Fruit fly (Drosophila melanogaster): ENCODE results near the gene Tpi.

The Tpi gene

dm6 chr3R:30164162-30164561 lies 29.8 kb upstream of the Tpi start (continued):
- TF ChIP-seq ken (GFP tag; IDR thresholded peaks at IDR 0.05) (0 out of 3 replicates have a peak, but pooled peaks have one; percentile 56), grau (tag; optimal IDR thresholded peaks at IDR 0.05) (peak; percentile 25), row (GFP tag; IDR thresholded peaks at IDR 0.05) (peak; percentile 54), dpn (GFP tag; optimal IDR thresholded peaks at IDR 0.05) (peak; percentile 5 to 35), CG10654 (GFP tag; optimal IDR thresholded peaks at IDR 0.05) (peak; percentile 4), oc (tag; optimal IDR thresholded peaks at IDR 0.05) (peak; percentile 80), sob (GFP tag; IDR thresholded peaks at IDR 0.05) (peak; percentile 48; the same call in 1 of the 2 replicates), CG10209 (GFP tag; optimal IDR thresholded peaks at IDR 0.05) (peak; percentile 7), cg (GFP tag; optimal IDR thresholded peaks at IDR 0.05) (no peak), ase (GFP tag; IDR thresholded peaks at IDR 0.05) (0 out of 3 replicates have a peak, but pooled peaks have one; percentile 46), Dip3 (GFP tag; optimal IDR thresholded peaks at IDR 0.05) (no peak), H2.0 (GFP tag; IDR thresholded peaks at IDR 0.05) (0 out of 2 replicates have a peak, but pooled peaks have one; percentile 30), CG1602 (GFP tag; optimal IDR thresholded peaks at IDR 0.05) (no peak), slbo (GFP tag; IDR thresholded peaks at IDR 0.05) (0 out of 2 replicates have a peak, but pooled peaks have one; percentile 9), ATbp (GFP tag; optimal IDR thresholded peaks at IDR 0.05) (peak; percentile 58), CG2712 (tag; optimal IDR thresholded peaks at IDR 0.05) (peak; percentile 42), E2f1 (GFP tag; IDR thresholded peaks at IDR 0.05) (peak; percentile 31; the same call in 1 of the 2 replicates), lmd (GFP tag; IDR thresholded peaks at IDR 0.05) (peak; percentile 41; the same call in 1 of the 2 replicates), wor (GFP tag; IDR thresholded peaks at IDR 0.05) (peak; percentile 50), br (optimal IDR thresholded peaks at IDR 0.05) (no peak), CG1024 (GFP tag; IDR thresholded peaks at IDR 0.05) (no peak), CoRest (tag; optimal IDR thresholded peaks at IDR 0.05) (no peak), Hr51 (GFP tag; optimal IDR thresholded peaks at IDR 0.05) (peak in 1 of 2 experiments; percentile 49), CG12219 (GFP tag; optimal IDR thresholded peaks at IDR 0.05) (peak; percentile 19), nmo (GFP tag; optimal IDR thresholded peaks at IDR 0.05) (peak; percentile 24), CG6765 (GFP tag; optimal IDR thresholded peaks at IDR 0.05) (no peak), Ada2b (GFP tag; IDR thresholded peaks at IDR 0.05) (peak; percentile 28; the same call in 1 of the 2 replicates), ind (GFP tag; optimal IDR thresholded peaks at IDR 0.05) (peak; percentile 34), PHDP (tag; optimal IDR thresholded peaks at IDR 0.05) (peak; percentile 9), Mrtf (GFP tag; IDR thresholded peaks at IDR 0.05) (peak; percentile 31; the same call in 1 of the 3 replicates), Antp (GFP tag; optimal IDR thresholded peaks at IDR 0.05) (peak; percentile 15), CG7556 (GFP tag; optimal IDR thresholded peaks at IDR 0.05) (peak; percentile 6), Sox102F (GFP tag; optimal IDR thresholded peaks at IDR 0.05) (peak; percentile 64), CG6272 (GFP tag; IDR thresholded peaks at IDR 0.05) (0 out of 2 replicates have a peak, but pooled peaks have one; percentile 18), CG13123 (GFP tag; optimal IDR thresholded peaks at IDR 0.05) (no peak), shn (GFP tag; optimal IDR thresholded peaks at IDR 0.05) (peak; percentile 6), CG8089 (GFP tag; optimal IDR thresholded peaks at IDR 0.05) (peak; percentile 9), zfh1 (GFP tag; IDR thresholded peaks at IDR 0.05) (peak; percentile 54; the same call in 2 of the 3 replicates), sens (GFP tag) (peak; percentile 81), Atf6 (GFP tag; IDR thresholded peaks at IDR 0.05) (0 out of 2 replicates have a peak, but pooled peaks have one; percentile 31), pan (optimal IDR thresholded peaks at IDR 0.05) (no peak), pan (GFP tag; optimal IDR thresholded peaks at IDR 0.05 in 1 of 2, IDR thresholded peaks at IDR 0.05 in 1 of 2) (peak in 1 of 2 experiments; percentile 62), Hr3 (GFP tag; optimal IDR thresholded peaks at IDR 0.05) (no peak), CG32767 (GFP tag; IDR thresholded peaks at IDR 0.05) (0 out of 2 replicates have a peak, but pooled peaks have one; percentile 22), CG1529 (GFP tag; optimal IDR thresholded peaks at IDR 0.05) (no peak), Ptx1 (GFP tag; IDR thresholded peaks at IDR 0.05) (peak; percentile 63), dmrt99B (tag; optimal IDR thresholded peaks at IDR 0.05) (peak; percentile 64), Nf-YA (GFP tag; IDR thresholded peaks at IDR 0.05) (0 out of 2 replicates have a peak, but pooled peaks have one; percentile 10), mam (GFP tag; optimal IDR thresholded peaks at IDR 0.05) (peak; percentile 5), Blimp-1 (GFP tag; optimal IDR thresholded peaks at IDR 0.05) (peak; percentile 69), Rx (GFP tag; IDR thresholded peaks at IDR 0.05) (peak; percentile 36; the same call in 1 of the 2 replicates)
